Worm (Caenorhabditis elegans) whole organism, L4/young adult: ENCODE measurements around the gene mig-38.

ENCODE experiments used
- W03F9.2 ChIP-seq: fragments of 150-350 bp; optimal IDR thresholded peaks from 2 replicates; lab custom pipeline; 2014; ENCODE audit warnings: missing biosample characterization, missing genetic modification characterization
- dao-5 ChIP-seq: sonication (generic microtip); optimal IDR thresholded peaks from 2 replicates; lab custom pipeline; 2016; ENCODE audit warnings: missing genotype, missing genetic modification characterization, moderate library complexity, missing compliant biosample characterization
- him-1 ChIP-seq: sonication (generic microtip); optimal IDR thresholded peaks from 2 replicates; lab custom pipeline; 2016; ENCODE audit warnings: missing genotype, missing genetic modification reagents, missing genetic modification characterization, missing compliant biosample characterization

The mig-38 gene

ce11 chrIV:11644705-11645104 lies 50.7 kb downstream of the mig-38 start:
- TF ChIP-seq dao-5 (tag; lab: Kevin White, UChicago): no peak
- no peak for TF ChIP-seq W03F9.2 (tag; lab: Kevin White, UChicago)
- no peak for TF ChIP-seq him-1 (tag; lab: Kevin White, UChicago)

ce11 chrIV:11645354-11645753 lies 51.3 kb downstream of the mig-38 start:
- TF ChIP-seq dao-5 (tag; lab: Kevin White, UChicago) (no peak), him-1 (tag; lab: Kevin White, UChicago) (no peak), W03F9.2 (tag; lab: Kevin White, UChicago) (no peak)

ce11 chrIV:11646908-11647307 lies 52.9 kb downstream of the mig-38 start:
- TF ChIP-seq W03F9.2 (tag; lab: Kevin White, UChicago) (no peak), him-1 (tag; lab: Kevin White, UChicago) (no peak), dao-5 (tag; lab: Kevin White, UChicago) (no peak)

- TF ChIP-seq W03F9.2 (tag; lab: Kevin White, UChicago): no peak
- TF ChIP-seq dao-5 (tag; lab: Kevin White, UChicago): no peak
Observed at ce11 chrIV:11649031-11649430, 55.0 kb downstream of the mig-38 start, which contains the start of gene ZK809.8. ZK809.8 (minus strand) TSS chrIV:11649064.

ce11 chrIV:11650344-11650743 lies 56.3 kb downstream of the mig-38 start:
- TF ChIP-seq W03F9.2 (tag; lab: Kevin White, UChicago) (no peak), him-1 (tag; lab: Kevin White, UChicago) (no peak)
